Fruit fly (Drosophila melanogaster) whole organism, pupa: ENCODE results near the gene ham.

ENCODE experiments used
- CG10348 ChIP-seq: fragments of 200-800 bp; sonication (Bioruptor generic); IDR thresholded peaks from 2 replicates; pipeline ENCODE4 v1.3.6; 2022; ENCODE audit warnings: missing biosample characterization, missing genetic modification characterization
- CG12605 ChIP-seq: fragments of 200-800 bp; sonication (Bioruptor generic); IDR thresholded peaks from 2 replicates; pipeline ENCODE4 v1.3.6; 2022; ENCODE audit warnings: missing biosample characterization, missing genetic modification characterization
- CG14655 ChIP-seq: fragments of 200-800 bp; sonication (Bioruptor generic); optimal IDR thresholded peaks from 3 replicates; lab custom pipeline; 2017; ENCODE audit warnings: mild to moderate bottlenecking, missing biosample characterization, missing genetic modification reagents, missing genetic modification characterization
- CG15710 ChIP-seq: fragments of 200-800 bp; sonication (Bioruptor generic); optimal IDR thresholded peaks from 2 replicates; lab custom pipeline; 2018; ENCODE audit warnings: missing biosample characterization, mild to moderate bottlenecking, missing genetic modification characterization, moderate library complexity
- CG17806 ChIP-seq: fragments of 200-800 bp; sonication (Bioruptor generic); optimal IDR thresholded peaks from 2 replicates; lab custom pipeline; 2018; ENCODE audit warnings: missing biosample characterization, mild to moderate bottlenecking, missing genetic modification characterization, moderate library complexity
- CG8159 ChIP-seq: fragments of 200-800 bp; sonication (Bioruptor generic); optimal IDR thresholded peaks from 3 replicates; lab custom pipeline; 2018; ENCODE audit warnings: missing biosample characterization, mild to moderate bottlenecking, missing genetic modification characterization, moderate library complexity
- Ets98B ChIP-seq: fragments of 200-800 bp; sonication (Bioruptor generic); IDR thresholded peaks from 2 replicates; pipeline ENCODE4 v1.3.6; 2022; ENCODE audit warnings: missing biosample characterization, missing genetic modification characterization

- no peak for TF ChIP-seq CG12605
- TF ChIP-seq CG17806 = no peak
- TF ChIP-seq Ets98B (GFP tag; lab: Robert Waterston, UW) = no peak
- TF ChIP-seq CG8159 (tag; lab: Kevin White, UChicago) = no peak
- TF ChIP-seq CG15710 (tag; lab: Kevin White, UChicago) = no peak
- no peak for TF ChIP-seq CG14655 (GFP tag; lab: Kevin White, UChicago)
- no peak for TF ChIP-seq CG10348 (GFP tag; lab: Robert Waterston, UW)
These were observed 15.3 kb downstream of the ham start for dm6 chr2L:18777442-18777841.
